Fruit fly (Drosophila melanogaster): ENCODE results near the gene CG13005.
A peak's percentile ranks its signal among the peaks of the same experiment; 100 is the strongest.

The CG13005 gene

dm6 chrX:16800530-16801027 is 2.9 kb upstream of the CG13005 start, which contains the start of the genes CG9132 and CG4789:
Gene CG9132, minus strand, starts transcription at chrX:16800710.
Gene CG4789, plus strand, starts transcription at chrX:16800930.
- no peak for TF ChIP-seq Hr78 (GFP tag; optimal IDR thresholded peaks at IDR 0.05)
- no peak for TF ChIP-seq CG31365 (tag; optimal IDR thresholded peaks at IDR 0.05)
- no peak for TF ChIP-seq Trl (optimal IDR thresholded peaks at IDR 0.05)
- TF ChIP-seq Trl (GFP tag; optimal IDR thresholded peaks at IDR 0.05), result no peak
- TF ChIP-seq CG11695 (GFP tag; IDR thresholded peaks at IDR 0.05), result no peak
- TF ChIP-seq CG17361 (GFP tag; IDR thresholded peaks at IDR 0.05), result 0 out of 3 replicates have a peak, but pooled peaks have one; percentile 17
- no peak for TF ChIP-seq CG18262 (tag; optimal IDR thresholded peaks at IDR 0.05)
- no peak for TF ChIP-seq jumu (GFP tag; optimal IDR thresholded peaks at IDR 0.05)
- TF ChIP-seq knrl (GFP tag; IDR thresholded peaks at IDR 0.05; ENCODE audit: partially characterized antibody), result 0 out of 3 replicates have a peak, but pooled peaks have one; percentile 31
- TF ChIP-seq btn (GFP tag; optimal IDR thresholded peaks at IDR 0.05), result no peak
- TF ChIP-seq bcd (GFP tag; optimal IDR thresholded peaks at IDR 0.05), result no peak
- TF ChIP-seq lola (GFP tag; optimal IDR thresholded peaks at IDR 0.05), result no peak
- TF ChIP-seq CG10147 (GFP tag; optimal IDR thresholded peaks at IDR 0.05), result no peak
- TF ChIP-seq CG2116 (GFP tag; optimal IDR thresholded peaks at IDR 0.05), result peak; percentile 34
- no peak for TF ChIP-seq Bteb2 (GFP tag; optimal IDR thresholded peaks at IDR 0.05)
- TF ChIP-seq shn (GFP tag; optimal IDR thresholded peaks at IDR 0.05), result no peak
- TF ChIP-seq B-H1 (GFP tag; IDR thresholded peaks at IDR 0.05), result no peak
- peak; percentile 32; the same call in 1 of the 2 replicates for TF ChIP-seq MBD-R2 (GFP tag; IDR thresholded peaks at IDR 0.05)
- TF ChIP-seq CG17612 (GFP tag; IDR thresholded peaks at IDR 0.05), result no peak
- no peak for TF ChIP-seq prd (optimal IDR thresholded peaks at IDR 0.05)
- no peak for TF ChIP-seq prd (GFP tag; IDR thresholded peaks at IDR 0.05)
- TF ChIP-seq Aef1 (GFP tag; IDR thresholded peaks at IDR 0.05), result no peak
- TF ChIP-seq Max (GFP tag; optimal IDR thresholded peaks at IDR 0.05), result no peak
- TF ChIP-seq CG15514 (GFP tag; optimal IDR thresholded peaks at IDR 0.05), result peak; percentile 30
- no peak for TF ChIP-seq fd96Cb (tag; optimal IDR thresholded peaks at IDR 0.05)
- TF ChIP-seq CG8290 (GFP tag; optimal IDR thresholded peaks at IDR 0.05), result no peak
- TF ChIP-seq CG8290 (tag; optimal IDR thresholded peaks at IDR 0.05), result no peak
- no peak for TF ChIP-seq CG1024 (GFP tag; IDR thresholded peaks at IDR 0.05)
- no peak for TF ChIP-seq lmd (GFP tag; IDR thresholded peaks at IDR 0.05)
- no peak for TF ChIP-seq Kr (GFP tag; optimal IDR thresholded peaks at IDR 0.05)
- no peak for TF ChIP-seq Sox102F (GFP tag; optimal IDR thresholded peaks at IDR 0.05)
- TF ChIP-seq CG10321 (GFP tag; IDR thresholded peaks at IDR 0.05), result no peak
- TF ChIP-seq CG1233 (GFP tag; optimal IDR thresholded peaks at IDR 0.05), result no peak
- no peak for TF ChIP-seq Bgb (GFP tag; IDR thresholded peaks at IDR 0.05; ENCODE audit: partially characterized antibody)
- TF ChIP-seq CG17829 (tag; optimal IDR thresholded peaks at IDR 0.05), result no peak
- no peak for TF ChIP-seq grau (tag; optimal IDR thresholded peaks at IDR 0.05)
- no peak for TF ChIP-seq CG2199 (GFP tag; IDR thresholded peaks at IDR 0.05)
- TF ChIP-seq en (GFP tag; optimal IDR thresholded peaks at IDR 0.05), result no peak
- no peak for TF ChIP-seq Camta (GFP tag; optimal IDR thresholded peaks at IDR 0.05)
- TF ChIP-seq stwl (tag; optimal IDR thresholded peaks at IDR 0.05), result peak; percentile 51
- no peak for TF ChIP-seq corto (GFP tag; optimal IDR thresholded peaks at IDR 0.05)
- no peak for TF ChIP-seq CG31441 (GFP tag; IDR thresholded peaks at IDR 0.05)
- no peak for TF ChIP-seq D19B (GFP tag; optimal IDR thresholded peaks at IDR 0.05)
- TF ChIP-seq CG9609 (GFP tag; optimal IDR thresholded peaks at IDR 0.05), result no peak
- no peak for TF ChIP-seq CG4360 (GFP tag; IDR thresholded peaks at IDR 0.05)
- no peak for TF ChIP-seq CG4730 (GFP tag; IDR thresholded peaks at IDR 0.05)
- TF ChIP-seq CG16813 (GFP tag; IDR thresholded peaks at IDR 0.05; ENCODE audit: partially characterized antibody), result 0 out of 3 replicates have a peak, but pooled peaks have one; percentile 24
- TF ChIP-seq sna (GFP tag; IDR thresholded peaks at IDR 0.05; ENCODE audit: partially characterized antibody), result no peak
- TF ChIP-seq ERR (GFP tag; optimal IDR thresholded peaks at IDR 0.05), result no peak
- no peak for TF ChIP-seq ftz-f1 (GFP tag; optimal IDR thresholded peaks at IDR 0.05)
- no peak for TF ChIP-seq zfh1 (GFP tag; IDR thresholded peaks at IDR 0.05)
- no peak for TF ChIP-seq az2 (GFP tag; optimal IDR thresholded peaks at IDR 0.05)

Data from whole organism, embryonic.